Comparison of ENCODE assay signal across 1 worm cellular context in the genomic region with DNA sequence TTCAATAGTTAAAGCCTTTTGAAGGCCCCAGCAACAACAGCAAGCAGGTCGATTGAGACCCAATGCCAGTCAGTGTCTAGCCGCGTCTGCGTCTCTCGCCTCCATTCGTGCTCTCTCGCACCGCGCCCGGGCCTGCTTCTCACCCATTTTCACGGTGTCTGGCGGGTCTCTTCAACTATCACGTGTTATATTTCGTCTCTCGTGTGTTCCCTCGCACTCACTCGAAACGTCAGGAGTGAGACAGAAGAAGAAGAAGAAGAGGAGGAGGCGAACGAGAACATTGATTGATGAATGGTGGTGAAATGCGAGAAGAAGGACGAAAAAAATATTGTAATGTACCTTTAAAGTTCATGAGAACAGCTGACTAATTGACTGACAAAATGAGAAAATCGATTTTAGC.
TF ChIP-seq lines count a peak whose summit lies in the region.

No protein-coding gene starts in this region.

TF ChIP-seq in whole organism, L4 larva, 104 proteins besides CTCF, POLR2A, EP300 and RAD21 (continued from another document):
- TF ChIP-seq ceh-32 (tag; optimal IDR thresholded peaks at IDR 0.05; lab: Kevin White, UChicago; ENCODE audit: poor library complexity) (no peak), nhr-237 (tag; optimal IDR thresholded peaks at IDR 0.05; lab: Kevin White, UChicago) (no peak), ces-1 (GFP tag; optimal IDR thresholded peaks at IDR 0.05; lab: Kevin White, UChicago) (no peak), lin-15B (tag; optimal IDR thresholded peaks at IDR 0.05; lab: Kevin White, UChicago) (no peak), mxl-2 (GFP tag; conservative IDR thresholded peaks at IDR 0.05; lab: Robert Waterston, UW) (no peak), nhr-111 (GFP tag; optimal IDR thresholded peaks at IDR 0.05; lab: Kevin White, UChicago) (no peak), fos-1 (tag; optimal IDR thresholded peaks at IDR 0.05; lab: Kevin White, UChicago) (no peak), madf-5 (GFP tag; IDR thresholded peaks at IDR 0.05; lab: Robert Waterston, UW) (no peak), egl-43 (GFP tag; IDR thresholded peaks at IDR 0.05; lab: Robert Waterston, UW) (peak; percentile 70), zip-2 (tag; optimal IDR thresholded peaks at IDR 0.05; lab: Kevin White, UChicago) (no peak), egl-27 (tag; optimal IDR thresholded peaks at IDR 0.05; lab: Kevin White, UChicago) (no peak), ztf-7 (tag; optimal IDR thresholded peaks at IDR 0.05; lab: Kevin White, UChicago) (no peak), dmd-6 (GFP tag; IDR thresholded peaks at IDR 0.05; lab: Robert Waterston, UW) (peak; percentile 72), daf-12 (tag; optimal IDR thresholded peaks at IDR 0.05; lab: Kevin White, UChicago) (no peak), nhr-28 (tag; optimal IDR thresholded peaks at IDR 0.05; lab: Kevin White, UChicago) (peak; percentile 86), lsy-2 (tag; optimal IDR thresholded peaks at IDR 0.05; lab: Kevin White, UChicago) (peak; percentile 53 to 74), snpc-1.2 (GFP tag; IDR thresholded peaks at IDR 0.05; lab: Robert Waterston, UW) (0 out of 2 replicates have a peak, but pooled peaks have one; percentile 8), dmd-8 (GFP tag; IDR thresholded peaks at IDR 0.05; lab: Robert Waterston, UW) (no peak), hlh-11 (tag; optimal IDR thresholded peaks at IDR 0.05; lab: Kevin White, UChicago) (peak; percentile 91), Y48G9A.11 (GFP tag; IDR thresholded peaks at IDR 0.05; lab: Robert Waterston, UW) (no peak), ceh-20 (GFP tag; IDR thresholded peaks at IDR 0.05; lab: Robert Waterston, UW) (peak; percentile 59; the same call in 1 of the 2 replicates), aly-2 (tag; optimal IDR thresholded peaks at IDR 0.05; lab: Kevin White, UChicago) (no peak), dve-1 (tag; optimal IDR thresholded peaks at IDR 0.05; lab: Kevin White, UChicago; ENCODE audit: insufficient read depth) (peak; percentile 84), unc-130 (GFP tag; optimal IDR thresholded peaks at IDR 0.05; lab: Kevin White, UChicago) (no peak), tag-97 (GFP tag; IDR thresholded peaks at IDR 0.05; lab: Robert Waterston, UW) (no peak), nhr-102 (tag; optimal IDR thresholded peaks at IDR 0.05; lab: Kevin White, UChicago) (peak; percentile 23), mxl-3 (GFP tag; optimal IDR thresholded peaks at IDR 0.05; lab: Kevin White, UChicago) (peak; percentile 91), nhr-48 (tag; optimal IDR thresholded peaks at IDR 0.05; lab: Kevin White, UChicago) (peak; percentile 55), lin-1 (GFP tag; IDR thresholded peaks at IDR 0.05; lab: Robert Waterston, UW) (0 out of 2 replicates have a peak, but pooled peaks have one; percentile 41), spr-1 (tag; optimal IDR thresholded peaks at IDR 0.05; lab: Kevin White, UChicago) (peak; percentile 29)
